Fruit fly (Drosophila melanogaster): Measurements from ENCODE around the gene mRpL11.

The mRpL11 gene

dm6 chr3R:14467231-14467846, 44.3 kb upstream of the mRpL11 start:
- no peak for TF ChIP-seq CoRest (tag; optimal IDR thresholded peaks at IDR 0.05)
- no peak for TF ChIP-seq caup (GFP tag; optimal IDR thresholded peaks at IDR 0.05; ENCODE audit: severe bottlenecking)
- TF ChIP-seq cg (GFP tag; optimal IDR thresholded peaks at IDR 0.05), result peak; percentile 44
- no peak for TF ChIP-seq Aef1 (GFP tag; IDR thresholded peaks at IDR 0.05)
- TF ChIP-seq CG33213 (GFP tag; optimal IDR thresholded peaks at IDR 0.05), result no peak
- TF ChIP-seq toy (GFP tag; IDR thresholded peaks at IDR 0.05), result no peak
- TF ChIP-seq al (GFP tag; IDR thresholded peaks at IDR 0.05), result no peak
- TF ChIP-seq Nf-YC (tag; optimal IDR thresholded peaks at IDR 0.05), result no peak
- TF ChIP-seq CG2199 (GFP tag; IDR thresholded peaks at IDR 0.05), result peak; percentile 60; the same call in 1 of the 3 replicates
- TF ChIP-seq ci (GFP tag; IDR thresholded peaks at IDR 0.05), result 0 out of 3 replicates have a peak, but pooled peaks have one; percentile 14
- no peak for TF ChIP-seq CG17385 (GFP tag; optimal IDR thresholded peaks at IDR 0.05)
- no peak for TF ChIP-seq zen2 (GFP tag; IDR thresholded peaks at IDR 0.05; ENCODE audit: partially characterized antibody)
- no peak for TF ChIP-seq sens-2 (GFP tag; IDR thresholded peaks at IDR 0.05)
- TF ChIP-seq CG32767 (GFP tag; IDR thresholded peaks at IDR 0.05), result 0 out of 2 replicates have a peak, but pooled peaks have one; percentile 33
- peak; percentile 8 for TF ChIP-seq gem (tag; optimal IDR thresholded peaks at IDR 0.05)
- peak; percentile 78 for TF ChIP-seq sens (GFP tag)
- TF ChIP-seq CG17361 (GFP tag; IDR thresholded peaks at IDR 0.05), result 0 out of 3 replicates have a peak, but pooled peaks have one; percentile 14
- no peak for TF ChIP-seq Camta (GFP tag; optimal IDR thresholded peaks at IDR 0.05)
- peak; percentile 47 for TF ChIP-seq zf30C (GFP tag; optimal IDR thresholded peaks at IDR 0.05)
- no peak for TF ChIP-seq Ssrp (tag; optimal IDR thresholded peaks at IDR 0.05)
- peak; percentile 7 for TF ChIP-seq CG17829 (tag; optimal IDR thresholded peaks at IDR 0.05)
- no peak for TF ChIP-seq hb (GFP tag; IDR thresholded peaks at IDR 0.05; ENCODE audit: partially characterized antibody)
- peak; percentile 5 for TF ChIP-seq CG2678 (tag; optimal IDR thresholded peaks at IDR 0.05)
- TF ChIP-seq vnd (GFP tag; IDR thresholded peaks at IDR 0.05; ENCODE audit: partially characterized antibody), result no peak
- TF ChIP-seq chm (GFP tag; IDR thresholded peaks at IDR 0.05), result 0 out of 2 replicates have a peak, but pooled peaks have one; percentile 20
- no peak for TF ChIP-seq cwo (GFP tag; optimal IDR thresholded peaks at IDR 0.05)
- TF ChIP-seq wdn (GFP tag; IDR thresholded peaks at IDR 0.05), result no peak
- no peak for TF ChIP-seq CG8388 (GFP tag; optimal IDR thresholded peaks at IDR 0.05)
- TF ChIP-seq D19A (tag; optimal IDR thresholded peaks at IDR 0.05), result peak; percentile 88
- TF ChIP-seq Drgx (GFP tag; IDR thresholded peaks at IDR 0.05), result peak; percentile 64
- TF ChIP-seq TFAM (GFP tag; optimal IDR thresholded peaks at IDR 0.05), result no peak
- peak; percentile 46 for TF ChIP-seq Med (GFP tag)
- TF ChIP-seq CG10565 (GFP tag; optimal IDR thresholded peaks at IDR 0.05), result no peak
- peak; percentile 97 for TF ChIP-seq twi (tag; optimal IDR thresholded peaks at IDR 0.05)
- TF ChIP-seq CG10979 (tag; optimal IDR thresholded peaks at IDR 0.05), result no peak
- TF ChIP-seq CG1603 (tag; optimal IDR thresholded peaks at IDR 0.05), result peak; percentile 19
- no peak for TF ChIP-seq Oli (tag; optimal IDR thresholded peaks at IDR 0.05)
- no peak for TF ChIP-seq ara (GFP tag; IDR thresholded peaks at IDR 0.05)
- peak; percentile 2 for TF ChIP-seq CG18262 (tag; optimal IDR thresholded peaks at IDR 0.05)
- peak; percentile 0 for TF ChIP-seq CG2712 (tag; optimal IDR thresholded peaks at IDR 0.05)
- no peak for TF ChIP-seq CG17186 (GFP tag; optimal IDR thresholded peaks at IDR 0.05)
- TF ChIP-seq ERR (GFP tag; optimal IDR thresholded peaks at IDR 0.05), result no peak
- TF ChIP-seq CG14710 (tag; optimal IDR thresholded peaks at IDR 0.05), result peak; percentile 7
- no peak for TF ChIP-seq prd (optimal IDR thresholded peaks at IDR 0.05)
- TF ChIP-seq prd (GFP tag; IDR thresholded peaks at IDR 0.05), result 0 out of 3 replicates have a peak, but pooled peaks have one; percentile 25
- peak in 1 of 3 experiments; percentile 66 for TF ChIP-seq Stat92E (GFP tag; optimal IDR thresholded peaks at IDR 0.05)
- TF ChIP-seq klu (GFP tag; IDR thresholded peaks at IDR 0.05), result no peak
- no peak for TF ChIP-seq btn (GFP tag; optimal IDR thresholded peaks at IDR 0.05)
- TF ChIP-seq CG1832 (GFP tag; optimal IDR thresholded peaks at IDR 0.05), result no peak

All from whole organism, embryonic.